Fruit fly (Drosophila melanogaster): ENCODE measurements around the gene gzl.
A peak's percentile ranks its signal among the peaks of the same experiment; 100 is the strongest.

The gzl gene

dm6 chr3R:6419942-6420341 lies 37.2 kb downstream of the gzl start (continued):
- TF ChIP-seq crp (GFP tag; optimal IDR thresholded peaks at IDR 0.05), result no peak
- peak; percentile 21 for TF ChIP-seq sug (tag; optimal IDR thresholded peaks at IDR 0.05)
- TF ChIP-seq CoRest (tag; optimal IDR thresholded peaks at IDR 0.05), result no peak
- no peak for TF ChIP-seq tap (tag; optimal IDR thresholded peaks at IDR 0.05)
- peak; percentile 48 to 67 for TF ChIP-seq Trl (optimal IDR thresholded peaks at IDR 0.05)
- no peak for TF ChIP-seq Trl (GFP tag; optimal IDR thresholded peaks at IDR 0.05)
- TF ChIP-seq CG32767 (GFP tag; IDR thresholded peaks at IDR 0.05), result peak; percentile 81
- TF ChIP-seq tup (GFP tag; optimal IDR thresholded peaks at IDR 0.05), result no peak
- TF ChIP-seq ab (GFP tag; optimal IDR thresholded peaks at IDR 0.05), result no peak
- 0 out of 2 replicates have a peak, but pooled peaks have one; percentile 17 for TF ChIP-seq Drgx (GFP tag; IDR thresholded peaks at IDR 0.05)
- TF ChIP-seq CG32772 (GFP tag; IDR thresholded peaks at IDR 0.05), result no peak
- no peak for TF ChIP-seq CG33213 (GFP tag; optimal IDR thresholded peaks at IDR 0.05)
- peak; percentile 10 for TF ChIP-seq Nf-YC (tag; optimal IDR thresholded peaks at IDR 0.05)
- TF ChIP-seq Hey (tag; optimal IDR thresholded peaks at IDR 0.05), result peak; percentile 72
- no peak for TF ChIP-seq CG6683 (GFP tag; optimal IDR thresholded peaks at IDR 0.05)
- TF ChIP-seq Eip74EF (GFP tag; optimal IDR thresholded peaks at IDR 0.05), result no peak
- no peak for TF ChIP-seq luna (GFP tag; optimal IDR thresholded peaks at IDR 0.05)
- TF ChIP-seq wek (GFP tag; optimal IDR thresholded peaks at IDR 0.05), result no peak
- TF ChIP-seq CG17359 (tag; optimal IDR thresholded peaks at IDR 0.05), result no peak
- TF ChIP-seq usp (GFP tag; optimal IDR thresholded peaks at IDR 0.05), result no peak
- TF ChIP-seq Doc2 (GFP tag; IDR thresholded peaks at IDR 0.05), result no peak
- peak; percentile 62 for TF ChIP-seq sd (tag; optimal IDR thresholded peaks at IDR 0.05)
- TF ChIP-seq NFAT (GFP tag; IDR thresholded peaks at IDR 0.05), result no peak
- TF ChIP-seq mld (GFP tag; IDR thresholded peaks at IDR 0.05; ENCODE audit: partially characterized antibody), result no peak
- no peak for TF ChIP-seq Doc3 (GFP tag; IDR thresholded peaks at IDR 0.05; ENCODE audit: partially characterized antibody)
- TF ChIP-seq B-H2 (GFP tag; optimal IDR thresholded peaks at IDR 0.05), result no peak
- no peak for TF ChIP-seq CG10959 (GFP tag; IDR thresholded peaks at IDR 0.05)
- TF ChIP-seq CrebB (tag; optimal IDR thresholded peaks at IDR 0.05), result no peak
- no peak for TF ChIP-seq CG4404 (GFP tag; IDR thresholded peaks at IDR 0.05)
- TF ChIP-seq CG3847 (GFP tag; IDR thresholded peaks at IDR 0.05), result no peak
- TF ChIP-seq CG6854 (GFP tag; optimal IDR thresholded peaks at IDR 0.05), result no peak
- TF ChIP-seq az2 (GFP tag; optimal IDR thresholded peaks at IDR 0.05), result no peak
- no peak for TF ChIP-seq CG1792 (GFP tag; optimal IDR thresholded peaks at IDR 0.05)
- no peak for TF ChIP-seq klu (GFP tag; IDR thresholded peaks at IDR 0.05)
- TF ChIP-seq Chrac-16 (GFP tag; optimal IDR thresholded peaks at IDR 0.05), result no peak
- no peak for TF ChIP-seq sqz (GFP tag; optimal IDR thresholded peaks at IDR 0.05)
- TF ChIP-seq h (optimal IDR thresholded peaks at IDR 0.05), result no peak
- no peak for TF ChIP-seq pnt (GFP tag; optimal IDR thresholded peaks at IDR 0.05)
- 0 out of 2 replicates have a peak, but pooled peaks have one; percentile 12 for TF ChIP-seq CG32532 (GFP tag; IDR thresholded peaks at IDR 0.05)
- no peak for TF ChIP-seq Side (GFP tag; optimal IDR thresholded peaks at IDR 0.05)
- TF ChIP-seq CG43689 (GFP tag; IDR thresholded peaks at IDR 0.05), result no peak
- TF ChIP-seq Neu2 (GFP tag; optimal IDR thresholded peaks at IDR 0.05; ENCODE audit: borderline replicate concordance), result no peak
- TF ChIP-seq prd (optimal IDR thresholded peaks at IDR 0.05), result no peak
- TF ChIP-seq prd (GFP tag; IDR thresholded peaks at IDR 0.05), result no peak
- no peak for TF ChIP-seq CG9817 (tag; optimal IDR thresholded peaks at IDR 0.05)
- 0 out of 2 replicates have a peak, but pooled peaks have one; percentile 18 for TF ChIP-seq vvl (GFP tag; IDR thresholded peaks at IDR 0.05)
- no peak for TF ChIP-seq eve (GFP tag; optimal IDR thresholded peaks at IDR 0.05)
- TF ChIP-seq corto (GFP tag; optimal IDR thresholded peaks at IDR 0.05), result no peak
- peak; percentile 60 for TF ChIP-seq CG12769 (tag; optimal IDR thresholded peaks at IDR 0.05)
- TF ChIP-seq Gsc (GFP tag; IDR thresholded peaks at IDR 0.05), result no peak
- no peak for TF ChIP-seq CG33557 (GFP tag; optimal IDR thresholded peaks at IDR 0.05)
- TF ChIP-seq CG10543 (GFP tag; optimal IDR thresholded peaks at IDR 0.05), result peak; percentile 14
- TF ChIP-seq Ada2b (GFP tag; IDR thresholded peaks at IDR 0.05), result no peak
